Worm (Caenorhabditis elegans): Measurements from ENCODE around the gene Y102A11A.3.

The Y102A11A.3 gene

DNA sequence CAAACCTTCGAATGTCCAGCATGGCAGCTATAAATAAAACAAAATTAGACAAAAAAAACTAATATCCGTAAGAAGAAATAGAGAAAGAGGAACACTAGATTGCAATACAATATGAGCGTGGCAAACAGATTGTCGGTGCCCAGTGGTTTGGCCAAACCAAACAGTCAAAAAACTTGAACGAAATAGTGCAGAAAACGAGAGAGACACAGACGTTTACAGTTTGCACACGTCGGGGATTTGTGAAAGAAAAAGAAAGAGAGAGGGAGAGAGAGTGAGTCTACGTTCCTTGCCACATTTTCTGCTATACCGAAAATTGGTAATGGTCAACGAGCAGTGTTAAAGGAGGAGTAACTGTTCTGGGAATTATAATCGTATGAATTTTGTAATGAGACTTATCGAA lies 16.2 kb downstream of the Y102A11A.3 start, which contains the start of gene ergi-1:
Gene ergi-1 (minus strand): TSS at position 101 of the 400 bp plus-strand sequence.
- no peak for TF ChIP-seq egl-18 (GFP tag; IDR thresholded peaks at IDR 0.05)
- no peak for TF ChIP-seq B0261.1 (tag; optimal IDR thresholded peaks at IDR 0.05)
- no peak for TF ChIP-seq fkh-3 (tag; optimal IDR thresholded peaks at IDR 0.05)
- TF ChIP-seq somi-1 (GFP tag; optimal IDR thresholded peaks at IDR 0.05): no peak
- TF ChIP-seq C17E4.6 (GFP tag; IDR thresholded peaks at IDR 0.05): no peak
- no peak for TF ChIP-seq dox-1 (GFP tag; IDR thresholded peaks at IDR 0.05)
- TF ChIP-seq nhr-80 (tag; optimal IDR thresholded peaks at IDR 0.05): no peak
- no peak for TF ChIP-seq nfyb-1 (GFP tag; IDR thresholded peaks at IDR 0.05)
- no peak for TF ChIP-seq die-1 (tag; optimal IDR thresholded peaks at IDR 0.05)
- no peak for TF ChIP-seq rpc-1 (optimal IDR thresholded peaks at IDR 0.05)
- no peak for TF ChIP-seq rpc-1 (tag; optimal IDR thresholded peaks at IDR 0.05)
- TF ChIP-seq ztf-18 (tag; optimal IDR thresholded peaks at IDR 0.05): no peak
- no peak for TF ChIP-seq cebp-2 (GFP tag; IDR thresholded peaks at IDR 0.05)
- no peak for TF ChIP-seq attf-5 (GFP tag; optimal IDR thresholded peaks at IDR 0.05)
- no peak for TF ChIP-seq him-1 (tag; optimal IDR thresholded peaks at IDR 0.05)
- TF ChIP-seq aptf-3 (GFP tag; IDR thresholded peaks at IDR 0.05): no peak
- TF ChIP-seq ceh-79 (tag; optimal IDR thresholded peaks at IDR 0.05): no peak
- TF ChIP-seq mes-4 (tag; optimal IDR thresholded peaks at IDR 0.05): no peak
- TF ChIP-seq zfh-2 (GFP tag; conservative IDR thresholded peaks at IDR 0.05): no peak

DNA sequence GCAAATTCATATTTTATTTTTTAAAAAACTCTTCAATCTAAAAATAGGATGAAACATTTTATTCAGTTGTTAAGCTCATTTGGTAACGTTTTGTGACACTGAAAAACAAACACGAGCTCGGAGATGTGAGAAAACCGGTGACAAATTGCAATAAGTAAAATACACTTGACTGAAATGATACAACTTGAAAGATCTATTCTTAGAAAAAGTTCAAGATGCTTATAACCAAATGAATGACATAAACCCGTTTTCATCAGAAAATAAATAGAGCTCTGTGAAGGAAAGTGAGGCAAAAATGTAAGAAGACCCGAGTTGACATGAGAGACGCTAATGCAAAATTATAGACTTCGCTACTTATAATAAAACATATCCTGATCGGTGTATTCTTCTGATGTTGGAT lies 20.4 kb downstream of the Y102A11A.3 start, which contains the start of gene smex-2:
Gene smex-2 (minus strand): TSS at position 101 of the 400 bp plus-strand sequence.
- TF ChIP-seq ztf-18 (tag; optimal IDR thresholded peaks at IDR 0.05) (no peak), nfya-2 (GFP tag; IDR thresholded peaks at IDR 0.05) (no peak), bed-2 (GFP tag; IDR thresholded peaks at IDR 0.05) (no peak), repo-1 (tag; optimal IDR thresholded peaks at IDR 0.05) (no peak), rec-8 (tag; optimal IDR thresholded peaks at IDR 0.05) (no peak), snpc-3.4 (tag; optimal IDR thresholded peaks at IDR 0.05) (no peak)

- TF ChIP-seq rpc-1 (optimal IDR thresholded peaks at IDR 0.05): no peak
- TF ChIP-seq rpc-1 (tag; optimal IDR thresholded peaks at IDR 0.05): peak; percentile 26
- TF ChIP-seq ekl-4 (GFP tag; IDR thresholded peaks at IDR 0.05): no peak
Observed at ce11 chrX:2040877-2041276, 21.9 kb downstream of the Y102A11A.3 start.

ce11 chrX:2041448-2042138 lies 22.6 kb downstream of the Y102A11A.3 start:
- TF ChIP-seq zfh-2 (GFP tag; conservative IDR thresholded peaks at IDR 0.05): peak; percentile 33; the same call in 1 of the 2 replicates
- no peak for TF ChIP-seq gei-17 (GFP tag; optimal IDR thresholded peaks at IDR 0.05)

DNA sequence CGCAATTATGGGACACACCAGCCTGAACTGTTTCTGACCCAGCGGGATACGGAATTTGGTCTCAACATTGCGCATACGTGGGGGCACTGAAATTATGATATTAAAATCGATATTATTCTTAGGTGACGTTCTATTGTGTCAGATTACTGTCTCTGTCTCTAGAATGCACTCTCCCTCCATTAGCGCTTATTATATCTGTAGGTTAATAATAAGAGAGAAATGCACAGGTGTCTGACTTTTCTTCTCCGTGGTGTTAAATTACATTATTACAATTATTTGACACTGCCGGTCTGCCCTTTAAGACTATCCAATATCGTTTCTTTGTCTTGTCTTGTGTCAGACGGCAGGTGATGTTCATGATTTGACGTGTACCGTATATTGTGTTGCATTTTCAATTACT lies 23.7 kb downstream of the Y102A11A.3 start:
- TF ChIP-seq F55B11.4 (tag; optimal IDR thresholded peaks at IDR 0.05; ENCODE audit: borderline replicate concordance, insufficient read depth) (no peak), snpc-1.1 (tag; optimal IDR thresholded peaks at IDR 0.05; ENCODE audit: insufficient read depth) (no peak), ztf-25 (GFP tag; IDR thresholded peaks at IDR 0.05) (no peak), ceh-91 (GFP tag; IDR thresholded peaks at IDR 0.05) (no peak), F57C9.4 (tag; optimal IDR thresholded peaks at IDR 0.05) (no peak), aptf-3 (GFP tag; IDR thresholded peaks at IDR 0.05) (no peak)
